Fruit fly (Drosophila melanogaster) whole organism, pupa: Measurements from ENCODE around the gene Argk1.

Experiments used
- CG10348 ChIP-seq: fragments of 200-800 bp; sonication (Bioruptor generic); IDR thresholded peaks from 2 replicates; pipeline ENCODE4 v1.3.6; 2022; ENCODE audit warnings: missing biosample characterization, missing genetic modification characterization
- CG12605 ChIP-seq: fragments of 200-800 bp; sonication (Bioruptor generic); IDR thresholded peaks from 2 replicates; pipeline ENCODE4 v1.3.6; 2022; ENCODE audit warnings: missing biosample characterization, missing genetic modification characterization
- CG13204 ChIP-seq: fragments of 200-800 bp; sonication (Bioruptor generic); optimal IDR thresholded peaks from 2 replicates; lab custom pipeline; 2018; ENCODE audit warnings: missing biosample characterization, mild to moderate bottlenecking, missing genetic modification characterization, moderate library complexity
- CG14655 ChIP-seq: fragments of 200-800 bp; sonication (Bioruptor generic); optimal IDR thresholded peaks from 3 replicates; lab custom pipeline; 2017; ENCODE audit warnings: mild to moderate bottlenecking, missing biosample characterization, missing genetic modification reagents, missing genetic modification characterization
- CG15710 ChIP-seq: fragments of 200-800 bp; sonication (Bioruptor generic); optimal IDR thresholded peaks from 2 replicates; lab custom pipeline; 2018; ENCODE audit warnings: missing biosample characterization, mild to moderate bottlenecking, missing genetic modification characterization, moderate library complexity
- CG17806 ChIP-seq: fragments of 200-800 bp; sonication (Bioruptor generic); optimal IDR thresholded peaks from 2 replicates; lab custom pipeline; 2018; ENCODE audit warnings: missing biosample characterization, mild to moderate bottlenecking, missing genetic modification characterization, moderate library complexity
- CG32121 ChIP-seq: fragments of 200-800 bp; sonication (Bioruptor generic); IDR thresholded peaks from 2 replicates; pipeline ENCODE4 v1.3.6; 2022; ENCODE audit warnings: missing biosample characterization, missing genetic modification characterization
- CG34367 ChIP-seq: fragments of 200-800 bp; sonication (Bioruptor generic); optimal IDR thresholded peaks from 2 replicates; lab custom pipeline; 2018; ENCODE audit warnings: missing biosample characterization, mild to moderate bottlenecking, missing genetic modification characterization
- CG4496 ChIP-seq: fragments of 200-800 bp; sonication (Bioruptor generic); IDR thresholded peaks from 3 replicates; pipeline ENCODE4 v1.3.6; 2022; ENCODE audit warnings: missing biosample characterization, missing genetic modification characterization
- CG8159 ChIP-seq: fragments of 200-800 bp; sonication (Bioruptor generic); optimal IDR thresholded peaks from 3 replicates; lab custom pipeline; 2018; ENCODE audit warnings: missing biosample characterization, mild to moderate bottlenecking, missing genetic modification characterization, moderate library complexity
- CG8301 ChIP-seq: fragments of 200-800 bp; sonication (Bioruptor generic); optimal IDR thresholded peaks from 2 replicates; lab custom pipeline; 2018; ENCODE audit warnings: missing biosample characterization, mild to moderate bottlenecking, missing genetic modification characterization
- CG9948 ChIP-seq: fragments of 200-800 bp; sonication (Bioruptor generic); optimal IDR thresholded peaks from 2 replicates; lab custom pipeline; 2018; ENCODE audit warnings: missing biosample characterization, mild to moderate bottlenecking, missing genetic modification characterization, moderate library complexity
- D1 ChIP-seq: fragments of 200-800 bp; sonication (Bioruptor generic); optimal IDR thresholded peaks from 2 replicates; lab custom pipeline; 2018; ENCODE audit warnings: missing biosample characterization, mild to moderate bottlenecking, missing genetic modification characterization, moderate library complexity
- EcR ChIP-seq: fragments of 200-800 bp; sonication (Bioruptor generic); optimal IDR thresholded peaks from 3 replicates; lab custom pipeline; 2019; ENCODE audit warnings: missing biosample characterization, missing genetic modification characterization, mild to moderate bottlenecking, moderate library complexity, missing genetic modification reagents
- Ets98B ChIP-seq: fragments of 200-800 bp; sonication (Bioruptor generic); IDR thresholded peaks from 2 replicates; pipeline ENCODE4 v1.3.6; 2022; ENCODE audit warnings: missing biosample characterization, missing genetic modification characterization
- Pif1A ChIP-seq: fragments of 200-800 bp; sonication (Bioruptor generic); optimal IDR thresholded peaks from 3 replicates; lab custom pipeline; 2016; ENCODE audit warnings: missing biosample characterization, missing genetic modification characterization
- Pif1B ChIP-seq: fragments of 200-800 bp; sonication (Bioruptor generic); optimal IDR thresholded peaks from 3 replicates; lab custom pipeline; 2016; ENCODE audit warnings: missing biosample characterization, missing genetic modification characterization
- Snoo ChIP-seq: fragments of 200-800 bp; sonication (Bioruptor generic); optimal IDR thresholded peaks from 3 replicates; lab custom pipeline; 2017; ENCODE audit warnings: missing biosample characterization, mild to moderate bottlenecking, missing genetic modification characterization, inconsistent platforms
- fd96Ca ChIP-seq: fragments of 200-800 bp; sonication (Bioruptor generic); IDR thresholded peaks from 3 replicates; pipeline ENCODE4 v1.3.6; 2022; ENCODE audit warnings: missing biosample characterization, missing genetic modification characterization
- gl ChIP-seq: fragments of 200-800 bp; sonication (Bioruptor generic); optimal IDR thresholded peaks from 2 replicates; lab custom pipeline; 2018; ENCODE audit warnings: missing biosample characterization, mild to moderate bottlenecking, missing genetic modification characterization
- rn ChIP-seq: fragments of 200-800 bp; sonication (Bioruptor generic); IDR thresholded peaks from 2 replicates; pipeline ENCODE4 v1.3.6; 2022; ENCODE audit warnings: missing biosample characterization, missing genetic modification characterization

Gene Argk1

dm6 chr3L:9054239-9054638 lies 11.6 kb downstream of the Argk1 start:
- TF ChIP-seq CG13204 (GFP tag; lab: Kevin White, UChicago) = no peak
- TF ChIP-seq, all 21 proteins: peak for 0

- TF ChIP-seq D1 (tag; lab: Kevin White, UChicago) (no peak), CG32121 (GFP tag; lab: Robert Waterston, UW) (no peak), rn (GFP tag; lab: Robert Waterston, UW) (no peak), CG17806 (tag; lab: Kevin White, UChicago) (no peak), CG12605 (GFP tag; lab: Robert Waterston, UW) (no peak), CG15710 (tag; lab: Kevin White, UChicago) (no peak), Snoo (tag; lab: Kevin White, UChicago) (no peak), fd96Ca (GFP tag; lab: Robert Waterston, UW) (no peak), CG8301 (no peak), gl (tag; lab: Kevin White, UChicago) (no peak), CG4496 (no peak), Pif1B (GFP tag; lab: Kevin White, UChicago) (no peak)
Observed at dm6 chr3L:9052798-9053541, 12.9 kb downstream of the Argk1 start.

- no peak for TF ChIP-seq CG10348
- TF ChIP-seq CG32121 (GFP tag; lab: Robert Waterston, UW) = no peak
- no peak for TF ChIP-seq CG15710 (tag; lab: Kevin White, UChicago)
- no peak for TF ChIP-seq EcR (GFP tag; lab: Kevin White, UChicago)
- no peak for TF ChIP-seq CG8301
- TF ChIP-seq, all 21 proteins: peak for 0
Observed at dm6 chr3L:9051830-9052259, 14.0 kb downstream of the Argk1 start.

dm6 chr3L:9050447-9051069 lies 15.3 kb downstream of the Argk1 start:
- TF ChIP-seq CG34367 (tag; lab: Kevin White, UChicago) (no peak), CG14655 (GFP tag; lab: Kevin White, UChicago) (no peak), Snoo (tag; lab: Kevin White, UChicago) (no peak), Pif1B (GFP tag; lab: Kevin White, UChicago) (no peak), gl (tag; lab: Kevin White, UChicago) (no peak), EcR (GFP tag; lab: Kevin White, UChicago) (no peak), CG10348 (no peak), CG15710 (tag; lab: Kevin White, UChicago) (no peak), CG8159 (tag; lab: Kevin White, UChicago) (no peak), CG4496 (no peak), fd96Ca (GFP tag; lab: Robert Waterston, UW) (no peak)

- TF ChIP-seq CG10348 = no peak
- no peak for TF ChIP-seq EcR (GFP tag; lab: Kevin White, UChicago)
- peak; percentile 55; the same call in 2 of the 3 replicates for TF ChIP-seq CG4496
- no peak for TF ChIP-seq CG12605 (GFP tag; lab: Robert Waterston, UW)
- TF ChIP-seq CG14655 (GFP tag; lab: Kevin White, UChicago) = no peak
- no peak for TF ChIP-seq CG17806 (tag; lab: Kevin White, UChicago)
- no peak for TF ChIP-seq Pif1B (GFP tag; lab: Kevin White, UChicago)
Observed at dm6 chr3L:9047062-9047461, 18.8 kb downstream of the Argk1 start, which contains the start of gene Argk2. TSS of gene Argk2 (plus strand) at chr3L:9047439.

- TF ChIP-seq gl (tag; lab: Kevin White, UChicago) (no peak), CG10348 (no peak), CG12605 (GFP tag; lab: Robert Waterston, UW) (no peak), CG14655 (GFP tag; lab: Kevin White, UChicago) (no peak), EcR (GFP tag; lab: Kevin White, UChicago) (no peak), fd96Ca (GFP tag; lab: Robert Waterston, UW) (no peak), CG34367 (tag; lab: Kevin White, UChicago) (no peak), CG17806 (tag; lab: Kevin White, UChicago) (no peak), CG8159 (tag; lab: Kevin White, UChicago) (no peak), CG15710 (tag; lab: Kevin White, UChicago) (no peak), Ets98B (no peak), Pif1B (GFP tag; lab: Kevin White, UChicago) (no peak), Pif1A (no peak), Snoo (tag; lab: Kevin White, UChicago) (no peak)
- TF ChIP-seq, all 21 proteins: peak for 0
Observed at dm6 chr3L:9046274-9046673, 19.6 kb downstream of the Argk1 start.

- TF ChIP-seq fd96Ca (GFP tag; lab: Robert Waterston, UW) = peak; percentile 80; the same call in 2 of the 3 replicates
- no peak for TF ChIP-seq CG10348
- TF ChIP-seq CG9948 (tag; lab: Kevin White, UChicago) = peak; percentile 68
- TF ChIP-seq CG32121 (GFP tag; lab: Robert Waterston, UW) = peak; percentile 77
- no peak for TF ChIP-seq CG13204 (GFP tag; lab: Kevin White, UChicago)
- TF ChIP-seq EcR (GFP tag; lab: Kevin White, UChicago) = no peak
- TF ChIP-seq CG15710 (tag; lab: Kevin White, UChicago) = peak; percentile 57
- TF ChIP-seq gl (tag; lab: Kevin White, UChicago) = peak; percentile 41
- TF ChIP-seq Pif1A = peak; percentile 79
- peak; percentile 68 for TF ChIP-seq CG8159 (tag; lab: Kevin White, UChicago)
- TF ChIP-seq CG4496 = peak; percentile 80
- TF ChIP-seq CG8301 = peak; percentile 73
- peak; percentile 73 for TF ChIP-seq rn (GFP tag; lab: Robert Waterston, UW)
- peak; percentile 71 for TF ChIP-seq CG17806 (tag; lab: Kevin White, UChicago)
- TF ChIP-seq D1 (tag; lab: Kevin White, UChicago) = no peak
- peak; percentile 82 for TF ChIP-seq Ets98B
- TF ChIP-seq CG34367 (tag; lab: Kevin White, UChicago) = peak; percentile 34
- peak; percentile 79 for TF ChIP-seq Snoo (tag; lab: Kevin White, UChicago)
- no peak; the same call in 1 of the 2 replicates for TF ChIP-seq CG12605 (GFP tag; lab: Robert Waterston, UW)
- TF ChIP-seq Pif1B (GFP tag; lab: Kevin White, UChicago) = peak; percentile 76
- no peak for TF ChIP-seq CG14655 (GFP tag; lab: Kevin White, UChicago)
Observed at dm6 chr3L:9045318-9045717, 20.5 kb downstream of the Argk1 start.
